Fruit fly (Drosophila melanogaster): Measurements from ENCODE around the gene emb.

DNA sequence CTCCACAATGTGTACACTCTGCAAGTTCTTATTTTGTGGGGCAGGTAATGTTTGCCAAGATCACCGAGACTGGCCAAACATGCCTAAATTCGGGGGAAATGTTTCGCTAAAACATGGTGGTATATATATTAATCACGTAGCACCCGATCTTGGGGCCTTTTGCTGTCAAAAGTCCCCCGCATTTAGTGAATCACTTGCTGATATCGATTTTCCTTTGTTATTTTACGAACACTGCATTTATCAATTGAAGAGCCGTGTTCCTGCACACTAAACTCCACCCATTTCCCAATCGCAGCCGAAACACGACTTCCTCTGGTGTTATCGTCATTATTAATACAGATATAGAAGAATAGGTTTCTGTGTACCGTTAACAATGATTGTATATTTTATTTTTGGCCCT, 18.3 kb downstream of the emb start:
- no peak for TF ChIP-seq CG6792 (GFP tag; optimal IDR thresholded peaks at IDR 0.05)
- no peak for TF ChIP-seq CG3032 (tag; optimal IDR thresholded peaks at IDR 0.05)
- no peak for TF ChIP-seq dac (GFP tag; optimal IDR thresholded peaks at IDR 0.05)
- no peak for TF ChIP-seq Ets21C (GFP tag; optimal IDR thresholded peaks at IDR 0.05)
- no peak for TF ChIP-seq Hr39 (GFP tag; optimal IDR thresholded peaks at IDR 0.05)

All from whole organism, prepupa.